Worm (Caenorhabditis elegans) whole organism, young adult: ENCODE results near the gene ZK616.65.
A peak's percentile ranks its signal among the peaks of the same experiment; 100 is the strongest.

ENCODE experiments used
- B0261.1 ChIP-seq: sonication (generic microtip); optimal IDR thresholded peaks from 2 replicates; lab custom pipeline; 2016; ENCODE audit warnings: mild to moderate bottlenecking, missing genetic modification characterization, moderate library complexity, missing compliant biosample characterization
- D2030.7 ChIP-seq: fragments of 200-800 bp; sonication (Bioruptor generic); IDR thresholded peaks from 2 replicates; pipeline ENCODE4 v1.3.6; 2022; ENCODE audit warnings: missing genetic modification reagents, missing genetic modification characterization, missing compliant biosample characterization
- K11D2.4 ChIP-seq: fragments of 200-800 bp; sonication (Bioruptor generic); IDR thresholded peaks from 2 replicates; pipeline ENCODE4 v1.3.6; 2022; ENCODE audit warnings: missing genetic modification reagents, missing genetic modification characterization, missing compliant biosample characterization
- Y67H2A.10 ChIP-seq: fragments of 200-800 bp; sonication (Bioruptor generic); conservative IDR thresholded peaks from 2 replicates; pipeline ENCODE4 v1.3.6; 2022; ENCODE audit warnings: missing genetic modification reagents, missing genetic modification characterization, missing compliant biosample characterization
- aptf-3 ChIP-seq: fragments of 200-800 bp; sonication (Bioruptor generic); IDR thresholded peaks from 2 replicates; pipeline ENCODE4 v1.3.6; 2022; ENCODE audit warnings: missing genetic modification characterization, missing compliant biosample characterization
- ccch-3 ChIP-seq: fragments of 200-800 bp; sonication (Bioruptor generic); optimal IDR thresholded peaks from 2 replicates; lab custom pipeline; 2018; ENCODE audit warnings: mild to moderate bottlenecking, missing genetic modification characterization, missing compliant biosample characterization
- cebp-1 ChIP-seq, 2 experiments: fragments of 200-800 bp in 1 of 2; sonication (Bioruptor generic) in 1 of 2; sonication (generic microtip) in 1 of 2; IDR thresholded peaks in 1 of 2; optimal IDR thresholded peaks in 1 of 2; 2 replicates each; pipeline versions ENCODE4 v1.3.6 to Lab custom; 2017 to 2022; ENCODE audit warnings: missing compliant biosample characterization in 2 of 2, missing genetic modification characterization in 2 of 2, mild to moderate bottlenecking in 1 of 2, missing genetic modification reagents in 1 of 2, moderate library complexity in 1 of 2
- die-1 ChIP-seq: sonication (generic microtip); optimal IDR thresholded peaks from 2 replicates; lab custom pipeline; 2016; ENCODE audit warnings: missing genotype, mild to moderate bottlenecking, missing genetic modification characterization, missing compliant biosample characterization
- egl-44 ChIP-seq: fragments of 200-800 bp; sonication (Bioruptor generic); IDR thresholded peaks from 2 replicates; pipeline ENCODE4 v1.3.6; 2022; ENCODE audit warnings: missing genetic modification reagents, missing genetic modification characterization, missing compliant biosample characterization
- egrh-3 ChIP-seq: fragments of 200-800 bp; sonication (Bioruptor generic); IDR thresholded peaks from 2 replicates; pipeline ENCODE4 v1.3.6; 2022; ENCODE audit warnings: missing genetic modification reagents, missing genetic modification characterization, missing compliant biosample characterization
- ekl-4 ChIP-seq: fragments of 200-800 bp; sonication (Bioruptor generic); IDR thresholded peaks from 2 replicates; pipeline ENCODE4 v1.3.6; 2022; ENCODE audit warnings: missing genetic modification reagents, missing genetic modification characterization, missing compliant biosample characterization
- hlh-26 ChIP-seq: fragments of 200-800 bp; sonication (Bioruptor generic); conservative IDR thresholded peaks from 2 replicates; pipeline ENCODE4 v1.3.6; 2022; ENCODE audit warnings: missing genetic modification reagents, missing genetic modification characterization, missing compliant biosample characterization
- hmg-1.2 ChIP-seq: fragments of 200-800 bp; sonication (Bioruptor generic); IDR thresholded peaks from 2 replicates; pipeline ENCODE4 v1.3.6; 2022; ENCODE audit warnings: missing genetic modification reagents, missing genetic modification characterization, missing compliant biosample characterization
- hrde-1 ChIP-seq: sonication (generic microtip); optimal IDR thresholded peaks from 2 replicates; lab custom pipeline; 2016; ENCODE audit warnings: missing genetic modification characterization, mild to moderate bottlenecking, missing compliant biosample characterization, moderate library complexity, missing genotype, missing genetic modification reagents, borderline replicate concordance
- hsf-1 ChIP-seq: fragments of 200-800 bp; sonication (Bioruptor generic); IDR thresholded peaks from 2 replicates; pipeline ENCODE4 v1.3.6; 2022; ENCODE audit warnings: missing genetic modification reagents, missing genetic modification characterization, missing compliant biosample characterization
- lag-1 ChIP-seq: fragments of 200-800 bp; sonication (Bioruptor generic); IDR thresholded peaks from 2 replicates; pipeline ENCODE4 v1.3.6; 2022; ENCODE audit warnings: missing genetic modification reagents, missing genetic modification characterization, missing compliant biosample characterization
- lin-26 ChIP-seq: fragments of 200-800 bp; sonication (Bioruptor generic); IDR thresholded peaks from 2 replicates; pipeline ENCODE4 v1.3.6; 2022; ENCODE audit warnings: missing genetic modification reagents, missing genetic modification characterization, missing compliant biosample characterization
- lin-40 ChIP-seq: sonication (generic microtip); optimal IDR thresholded peaks from 2 replicates; lab custom pipeline; 2016; ENCODE audit warnings: missing genetic modification characterization, mild to moderate bottlenecking, missing compliant biosample characterization, missing genotype, missing genetic modification reagents
- lir-1 ChIP-seq: fragments of 200-800 bp; sonication (Bioruptor generic); conservative IDR thresholded peaks from 2 replicates; pipeline ENCODE4 v1.3.6; 2022; ENCODE audit warnings: missing genetic modification reagents, missing genetic modification characterization, missing compliant biosample characterization
- madf-3 ChIP-seq: fragments of 200-800 bp; sonication (Bioruptor generic); IDR thresholded peaks from 2 replicates; pipeline ENCODE4 v1.3.6; 2022; ENCODE audit warnings: missing genetic modification reagents, missing genetic modification characterization, missing compliant biosample characterization
- mcd-1 ChIP-seq: fragments of 200-800 bp; sonication (Bioruptor generic); IDR thresholded peaks from 2 replicates; pipeline ENCODE4 v1.3.6; 2022; ENCODE audit warnings: missing genetic modification reagents, missing genetic modification characterization, missing compliant biosample characterization
- nfyb-1 ChIP-seq: fragments of 200-800 bp; sonication (Bioruptor generic); IDR thresholded peaks from 2 replicates; pipeline ENCODE4 v1.3.6; 2022; ENCODE audit warnings: missing genetic modification reagents, missing genetic modification characterization, missing compliant biosample characterization
- nhr-27 ChIP-seq: fragments of 200-800 bp; sonication (Bioruptor generic); optimal IDR thresholded peaks from 2 replicates; lab custom pipeline; 2018; ENCODE audit warnings: mild to moderate bottlenecking, missing genetic modification characterization, moderate library complexity, missing compliant biosample characterization
- nhr-80 ChIP-seq: sonication (generic microtip); optimal IDR thresholded peaks from 2 replicates; lab custom pipeline; 2016; ENCODE audit warnings: missing genetic modification characterization, missing compliant biosample characterization
- rcor-1 ChIP-seq: fragments of 200-800 bp; sonication (Bioruptor generic); IDR thresholded peaks from 2 replicates; pipeline ENCODE4 v1.3.6; 2022; ENCODE audit warnings: missing genetic modification reagents, missing genetic modification characterization, missing compliant biosample characterization
- rec-8 ChIP-seq, 2 experiments: sonication (generic microtip); optimal IDR thresholded peaks; 2 replicates each; lab custom pipeline; 2016; ENCODE audit warnings: mild to moderate bottlenecking in 2 of 2, missing genetic modification characterization in 2 of 2, missing genetic modification reagents in 2 of 2, missing genotype in 2 of 2, missing biosample characterization in 1 of 2, missing compliant biosample characterization in 1 of 2, moderate library complexity in 1 of 2
- rpc-1 ChIP-seq, 2 experiments: fragments of 150-350 bp in 1 of 2; sonication (generic microtip) in 1 of 2; optimal IDR thresholded peaks; 2 replicates each; lab custom pipeline; 2014 to 2018; ENCODE audit warnings: missing biosample characterization in 1 of 2, missing genetic modification characterization in 1 of 2, missing genetic modification reagents in 1 of 2, missing genotype in 1 of 2
- snpc-3.4 ChIP-seq: sonication (generic microtip); optimal IDR thresholded peaks from 2 replicates; lab custom pipeline; 2017; ENCODE audit warnings: missing genetic modification characterization, mild to moderate bottlenecking, missing compliant biosample characterization, antibody characterized with exemption, moderate library complexity, missing genotype, missing genetic modification reagents
- xnd-1 ChIP-seq: sonication (generic microtip); optimal IDR thresholded peaks from 2 replicates; lab custom pipeline; 2016; ENCODE audit warnings: missing genotype, missing genetic modification reagents, missing genetic modification characterization, missing compliant biosample characterization
- zim-3 ChIP-seq: sonication (generic microtip); optimal IDR thresholded peaks from 2 replicates; lab custom pipeline; 2017; ENCODE audit warnings: mild to moderate bottlenecking, missing genetic modification characterization, moderate library complexity, missing compliant biosample characterization
- ztf-28 ChIP-seq: fragments of 200-800 bp; sonication (Bioruptor generic); IDR thresholded peaks from 2 replicates; pipeline ENCODE4 v1.3.6; 2022; ENCODE audit warnings: missing genetic modification reagents, missing genetic modification characterization, missing compliant biosample characterization
- ztf-3 ChIP-seq: fragments of 200-800 bp; sonication (Bioruptor generic); optimal IDR thresholded peaks from 2 replicates; lab custom pipeline; 2018; ENCODE audit warnings: mild to moderate bottlenecking, missing genetic modification characterization, missing compliant biosample characterization
- ztf-6 ChIP-seq: fragments of 200-800 bp; sonication (Bioruptor generic); IDR thresholded peaks from 2 replicates; pipeline ENCODE4 v1.3.6; 2022; ENCODE audit warnings: missing genetic modification reagents, missing genetic modification characterization, missing compliant biosample characterization

ZK616.65 gene

ce11 chrIV:5415696-5416095 lies 4.7 kb upstream of the ZK616.65 start, which contains the start of gene spp-7:
spp-7 (minus strand) TSS chrIV:5415796.
- no peak for TF ChIP-seq zim-3 (tag; lab: Kevin White, UChicago)
- peak; percentile 64 for TF ChIP-seq hmg-1.2 (GFP tag; lab: Robert Waterston, UW)

ce11 chrIV:5411641-5412337 lies 769 bp upstream of the ZK616.65 start, which contains the start of gene ZK616.8:
ZK616.8 (minus strand) TSS chrIV:5412193.
- TF ChIP-seq aptf-3 (GFP tag; lab: Robert Waterston, UW), result no peak
- TF ChIP-seq snpc-3.4 (tag; lab: Kevin White, UChicago), result no peak
- no peak for TF ChIP-seq ccch-3
- no peak for TF ChIP-seq ekl-4 (GFP tag; lab: Robert Waterston, UW)
- no peak for TF ChIP-seq ztf-6 (GFP tag; lab: Robert Waterston, UW)
- no peak for TF ChIP-seq cebp-1 (GFP tag; IDR thresholded peaks at IDR 0.05; lab: Robert Waterston, UW)
- TF ChIP-seq cebp-1 (tag; optimal IDR thresholded peaks at IDR 0.05; lab: Kevin White, UChicago), result no peak
- no peak for TF ChIP-seq nhr-80
- TF ChIP-seq madf-3 (GFP tag; lab: Robert Waterston, UW), result no peak

ce11 chrIV:5409112-5409511 lies 1.9 kb downstream of the ZK616.65 start:
- TF ChIP-seq rcor-1 (GFP tag; lab: Robert Waterston, UW) (no peak), D2030.7 (GFP tag; lab: Robert Waterston, UW) (no peak), ztf-28 (GFP tag; lab: Robert Waterston, UW) (no peak), lin-40 (tag; lab: Kevin White, UChicago) (no peak), hsf-1 (no peak), zim-3 (tag; lab: Kevin White, UChicago) (no peak), xnd-1 (no peak), ztf-3 (no peak), lir-1 (GFP tag; lab: Robert Waterston, UW) (no peak), hrde-1 (no peak), egl-44 (GFP tag; lab: Robert Waterston, UW) (no peak), lag-1 (GFP tag; lab: Robert Waterston, UW) (no peak), Y67H2A.10 (GFP tag; lab: Robert Waterston, UW) (no peak), rpc-1 (optimal IDR thresholded peaks at IDR 0.05; lab: Kevin White, UChicago) (no peak), rpc-1 (tag; optimal IDR thresholded peaks at IDR 0.05; lab: Kevin White, UChicago) (no peak), lin-26 (GFP tag; lab: Robert Waterston, UW) (no peak)

ce11 chrIV:5405345-5405744 lies 5.7 kb downstream of the ZK616.65 start, which contains the start of gene ZK616.61:
ZK616.61 (plus strand) TSS chrIV:5405645.
- TF ChIP-seq hsf-1, result no peak
- TF ChIP-seq egrh-3 (GFP tag; lab: Robert Waterston, UW), result no peak
- no peak for TF ChIP-seq nhr-27 (tag; lab: Kevin White, UChicago)
- TF ChIP-seq K11D2.4 (GFP tag; lab: Robert Waterston, UW), result no peak
- TF ChIP-seq nfyb-1 (GFP tag; lab: Robert Waterston, UW), result no peak
- TF ChIP-seq mcd-1, result no peak
- no peak for TF ChIP-seq rec-8 (tag; optimal IDR thresholded peaks at IDR 0.05; lab: Kevin White, UChicago)
- TF ChIP-seq aptf-3 (GFP tag; lab: Robert Waterston, UW), result no peak
- no peak for TF ChIP-seq die-1 (tag; lab: Kevin White, UChicago)
- no peak for TF ChIP-seq hlh-26 (GFP tag; lab: Robert Waterston, UW)
- TF ChIP-seq B0261.1 (tag; lab: Kevin White, UChicago), result no peak
